Worm (Caenorhabditis elegans): ENCODE measurements around the gene srbc-3.

ce11 chrV:3347486-3347885 is 39.2 kb downstream of the srbc-3 start:
- TF ChIP-seq skn-1 (tag; optimal IDR thresholded peaks at IDR 0.05) (no peak), nhr-28 (tag; optimal IDR thresholded peaks at IDR 0.05) (no peak), ztf-4 (tag; optimal IDR thresholded peaks at IDR 0.05) (no peak), nhr-23 (tag; optimal IDR thresholded peaks at IDR 0.05) (no peak), nhr-76 (tag; optimal IDR thresholded peaks at IDR 0.05) (no peak), zag-1 (tag; optimal IDR thresholded peaks at IDR 0.05) (no peak), unc-62 (GFP tag; optimal IDR thresholded peaks at IDR 0.05) (no peak), egl-27 (tag; optimal IDR thresholded peaks at IDR 0.05) (no peak)

All from whole organism, L3 larva.